Fruit fly (Drosophila melanogaster) S2 (cell line): ENCODE results near the gene CG10366.

Experiments
- CG8478 ChIP-seq: fragments of >200 bp; optimal IDR thresholded peaks from 2 replicates; lab custom pipeline; 2018
- CTCF ChIP-seq, 2 experiments: fragments of >200 bp; optimal IDR thresholded peaks; 2 replicates each; lab custom pipeline; 2018

DNA sequence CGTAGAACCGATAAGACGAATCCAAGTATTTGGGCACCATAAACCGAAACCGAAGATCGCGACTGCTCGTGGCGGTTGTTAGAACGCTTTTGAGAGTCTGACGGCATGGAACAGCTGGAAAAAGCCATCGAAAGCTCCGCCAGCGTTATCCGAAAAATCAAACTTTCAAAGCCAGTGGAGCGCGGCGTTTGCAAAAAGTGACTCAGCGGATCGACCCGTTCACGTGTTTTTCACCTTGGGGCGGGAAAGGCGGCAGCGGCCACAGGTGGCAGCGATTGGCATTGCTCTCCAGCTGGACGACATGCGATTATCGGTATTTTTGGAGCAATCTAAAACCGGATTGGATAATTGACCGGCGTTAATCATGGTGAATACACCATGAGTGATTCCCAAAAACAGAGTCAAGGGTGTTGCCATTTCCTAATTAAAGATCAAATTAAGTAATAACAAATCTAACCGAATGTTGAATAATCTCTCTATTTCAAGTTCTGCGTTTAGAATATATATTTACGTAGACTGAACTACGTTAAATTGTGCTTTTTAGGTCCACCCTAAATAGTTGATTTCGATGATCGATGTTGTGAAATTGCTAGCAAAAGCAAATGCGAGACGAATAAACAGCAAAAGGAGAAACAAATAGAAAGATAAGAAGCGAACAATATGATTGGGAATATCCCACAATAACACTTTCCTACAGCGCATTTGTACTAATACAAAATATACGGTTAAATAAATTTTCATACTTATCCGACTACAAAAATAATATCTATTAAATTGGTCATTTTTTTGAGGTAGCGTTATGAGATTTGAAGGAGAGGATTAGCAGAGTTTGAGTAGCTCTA is 36.9 kb upstream of the CG10366 start, which contains the start of gene CG10337:
- no peak for TF ChIP-seq CTCF (optimal IDR thresholded peaks at IDR 0.05; lab: Kevin White, UChicago)
- no peak for TF ChIP-seq CG8478 (lab: Kevin White, UChicago)
